Fruit fly (Drosophila melanogaster): ENCODE results near the gene CG43675.

DNA sequence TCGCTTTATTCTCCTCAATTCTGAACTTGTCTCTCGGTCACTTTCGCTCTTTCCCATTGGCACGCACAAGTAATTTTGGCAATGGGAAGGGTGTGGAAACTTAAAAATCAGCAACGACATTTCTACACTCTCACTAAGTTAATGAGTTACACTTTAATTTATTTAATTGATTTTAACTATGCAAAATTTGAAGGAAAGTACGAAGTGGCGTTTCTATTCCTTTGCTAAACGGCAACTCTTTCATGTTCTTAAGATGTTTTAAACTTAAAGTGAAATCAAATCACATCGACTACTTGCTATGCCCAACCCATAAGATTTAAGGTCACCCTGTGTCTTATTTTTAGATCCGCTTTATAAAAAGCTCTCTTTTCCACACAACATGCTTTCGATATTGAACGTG lies 15.1 kb downstream of the CG43675 start:
- peak; percentile 63; the same call in 1 of the 2 replicates for TF ChIP-seq Ets98B (GFP tag; IDR thresholded peaks at IDR 0.05)
- TF ChIP-seq CG34367 (tag; optimal IDR thresholded peaks at IDR 0.05), result no peak
- no peak for TF ChIP-seq gl (tag; optimal IDR thresholded peaks at IDR 0.05)

All from whole organism, pupa.